Worm (Caenorhabditis elegans): ENCODE measurements around the gene spdl-1.

DNA sequence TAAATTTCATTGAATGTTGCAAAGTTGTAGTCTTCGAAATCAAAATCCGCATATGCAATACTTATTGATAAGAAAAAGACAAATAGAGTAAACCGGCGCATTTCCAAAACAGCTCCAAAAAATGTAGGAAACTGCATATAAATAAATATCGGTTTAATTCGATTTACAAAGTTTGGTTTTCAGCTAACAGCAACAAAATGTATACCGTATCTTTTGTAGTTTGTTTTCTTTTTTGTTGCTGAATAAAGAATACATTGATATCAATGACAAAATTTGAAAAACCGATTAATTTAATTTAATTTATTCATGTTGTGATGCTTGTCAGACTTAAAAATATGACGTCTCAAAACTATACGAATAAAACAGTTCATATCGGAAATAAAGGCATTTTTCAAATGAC is 19.9 kb upstream of the spdl-1 start, which contains the start of gene B0228.8:
- TF ChIP-seq F10E7.11 (tag; optimal IDR thresholded peaks at IDR 0.05) (no peak), snpc-4 (GFP tag; optimal IDR thresholded peaks at IDR 0.05) (no peak), snpc-4 (tag; optimal IDR thresholded peaks at IDR 0.05) (no peak), rcor-1 (GFP tag; IDR thresholded peaks at IDR 0.05) (no peak), unc-62 (GFP tag; optimal IDR thresholded peaks at IDR 0.05) (no peak), him-1 (tag; optimal IDR thresholded peaks at IDR 0.05) (no peak), fkh-3 (tag; optimal IDR thresholded peaks at IDR 0.05) (no peak), C17E4.6 (GFP tag; IDR thresholded peaks at IDR 0.05) (no peak), ama-1 (optimal IDR thresholded peaks at IDR 0.05) (no peak), ama-1 (GFP tag; optimal IDR thresholded peaks at IDR 0.05) (no peak), mcd-1 (GFP tag; IDR thresholded peaks at IDR 0.05) (no peak), Y79H2A.3 (GFP tag; conservative IDR thresholded peaks at IDR 0.05) (no peak), repo-1 (tag; optimal IDR thresholded peaks at IDR 0.05) (no peak), F55B11.4 (tag; optimal IDR thresholded peaks at IDR 0.05; ENCODE audit: borderline replicate concordance, insufficient read depth) (no peak), rec-8 (tag; optimal IDR thresholded peaks at IDR 0.05) (no peak)
